Worm (Caenorhabditis elegans): Measurements from ENCODE around the gene vav-1.

- no peak for TF ChIP-seq snpc-4 (GFP tag; optimal IDR thresholded peaks at IDR 0.05)
- TF ChIP-seq snpc-4 (tag; optimal IDR thresholded peaks at IDR 0.05): no peak
- no peak for TF ChIP-seq gei-17 (GFP tag; optimal IDR thresholded peaks at IDR 0.05)
- no peak for TF ChIP-seq lsy-27 (tag; optimal IDR thresholded peaks at IDR 0.05; ENCODE audit: borderline replicate concordance, insufficient read depth)
- TF ChIP-seq pbrm-1 (GFP tag; IDR thresholded peaks at IDR 0.05): no peak
- no peak for TF ChIP-seq hmg-20 (GFP tag; IDR thresholded peaks at IDR 0.05)
- TF ChIP-seq ama-1 (optimal IDR thresholded peaks at IDR 0.05): no peak
- TF ChIP-seq ama-1 (GFP tag; optimal IDR thresholded peaks at IDR 0.05): no peak
- TF ChIP-seq aptf-2 (GFP tag; conservative IDR thresholded peaks at IDR 0.05): no peak
- no peak for TF ChIP-seq nfya-1 (tag; optimal IDR thresholded peaks at IDR 0.05; ENCODE audit: borderline replicate concordance, insufficient read depth)
- no peak for TF ChIP-seq F49E8.2 (tag; optimal IDR thresholded peaks at IDR 0.05; ENCODE audit: insufficient read depth)
- no peak for TF ChIP-seq zim-3 (tag; optimal IDR thresholded peaks at IDR 0.05)
- TF ChIP-seq F23B12.7 (tag; optimal IDR thresholded peaks at IDR 0.05; ENCODE audit: insufficient read depth): no peak
- TF ChIP-seq cebp-2 (GFP tag; IDR thresholded peaks at IDR 0.05): no peak
Measured at ce11 chrX:9234518-9234917, 2.6 kb upstream of the vav-1 start, which contains the start of gene col-175.

All from whole organism, young adult.